Worm (Caenorhabditis elegans) whole organism, L2 larva: ENCODE results near the gene T16G12.1.

Source experiments
- F13H6.1 ChIP-seq: sonication (generic microtip); optimal IDR thresholded peaks from 2 replicates; lab custom pipeline; 2016; ENCODE audit warnings: missing genetic modification characterization, missing compliant biosample characterization
- egl-27 ChIP-seq: sonication (generic microtip); optimal IDR thresholded peaks from 3 replicates; lab custom pipeline; 2017; ENCODE audit warnings: missing biosample characterization, missing genetic modification reagents, missing genetic modification characterization
- lin-11 ChIP-seq: fragments of 150-350 bp; sonication (generic microtip); optimal IDR thresholded peaks from 2 replicates; lab custom pipeline; 2014; ENCODE audit warnings: missing biosample characterization, missing genetic modification characterization, inconsistent platforms, mixed read lengths
- lsy-2 ChIP-seq, 2 experiments: fragments of 150-350 bp in 1 of 2; sonication (generic microtip) in 1 of 2; optimal IDR thresholded peaks; 2 replicates each; lab custom pipeline; 2014 to 2017; ENCODE audit warnings: missing biosample characterization in 2 of 2, missing genetic modification characterization in 2 of 2
- nhr-10 ChIP-seq: sonication (generic microtip); optimal IDR thresholded peaks from 2 replicates; lab custom pipeline; 2017; ENCODE audit warnings: missing biosample characterization, missing genetic modification characterization
- nhr-12 ChIP-seq: fragments of 150-350 bp; optimal IDR thresholded peaks from 2 replicates; lab custom pipeline; 2014; ENCODE audit warnings: missing biosample characterization, missing genetic modification characterization
- nhr-237 ChIP-seq: fragments of 150-350 bp; optimal IDR thresholded peaks from 2 replicates; lab custom pipeline; 2014; ENCODE audit warnings: missing biosample characterization, missing genetic modification characterization
- unc-62 ChIP-seq: fragments of 150-350 bp; optimal IDR thresholded peaks from 2 replicates; lab custom pipeline; 2014; ENCODE audit warnings: missing biosample characterization, missing genetic modification reagents, missing genetic modification characterization
- ztf-4 ChIP-seq: fragments of 150-350 bp; optimal IDR thresholded peaks from 2 replicates; lab custom pipeline; 2014; ENCODE audit warnings: missing biosample characterization, missing genetic modification characterization

- TF ChIP-seq nhr-10 (no peak), F13H6.1 (no peak), ztf-4 (tag; lab: Kevin White, UChicago) (no peak), egl-27 (no peak), lin-11 (tag; lab: Kevin White, UChicago) (no peak), nhr-237 (no peak), unc-62 (GFP tag; lab: Kevin White, UChicago) (no peak), nhr-12 (tag; lab: Kevin White, UChicago) (no peak), lsy-2 (tag; optimal IDR thresholded peaks at IDR 0.05; lab: Kevin White, UChicago) (no peak)
Measured at ce11 chrIII:9993535-9993934, 56.1 kb downstream of the T16G12.1 start, which contains the start of gene C05B5.4.
